Worm (Caenorhabditis elegans) whole organism, young adult: ENCODE results near the gene klp-17.

Experiments
- C06A6.2 ChIP-seq: fragments of 200-800 bp; sonication (Bioruptor generic); conservative IDR thresholded peaks from 2 replicates; pipeline ENCODE4 v1.3.6; 2022; ENCODE audit warnings: missing genetic modification characterization, missing compliant biosample characterization
- F52B5.7 ChIP-seq: sonication (generic microtip); optimal IDR thresholded peaks from 2 replicates; lab custom pipeline; 2016; ENCODE audit warnings: mild to moderate bottlenecking, missing genetic modification characterization, missing compliant biosample characterization
- Y53F4B.3 ChIP-seq: fragments of 200-800 bp; sonication (Bioruptor generic); IDR thresholded peaks from 2 replicates; pipeline ENCODE4 v1.3.6; 2022; ENCODE audit warnings: missing genetic modification reagents, missing genetic modification characterization, missing compliant biosample characterization
- attf-6 ChIP-seq: fragments of 200-800 bp; sonication (Bioruptor generic); IDR thresholded peaks from 2 replicates; pipeline ENCODE4 v1.3.6; 2022; ENCODE audit warnings: missing genetic modification reagents, missing genetic modification characterization, missing compliant biosample characterization
- ceh-40 ChIP-seq: fragments of 200-800 bp; sonication (Bioruptor generic); IDR thresholded peaks from 2 replicates; pipeline ENCODE4 v1.3.6; 2022; ENCODE audit warnings: missing genetic modification characterization, missing compliant biosample characterization
- lin-26 ChIP-seq: fragments of 200-800 bp; sonication (Bioruptor generic); IDR thresholded peaks from 2 replicates; pipeline ENCODE4 v1.3.6; 2022; ENCODE audit warnings: missing genetic modification reagents, missing genetic modification characterization, missing compliant biosample characterization
- nhr-179 ChIP-seq: sonication (generic microtip); optimal IDR thresholded peaks from 2 replicates; lab custom pipeline; 2016; ENCODE audit warnings: mild to moderate bottlenecking, missing genetic modification characterization, missing compliant biosample characterization
- snpc-1.1 ChIP-seq: sonication (generic microtip); optimal IDR thresholded peaks from 2 replicates; lab custom pipeline; 2017; ENCODE audit warnings: missing genetic modification characterization, mild to moderate bottlenecking, missing compliant biosample characterization, antibody characterized with exemption, moderate library complexity, missing genotype, missing genetic modification reagents; ENCODE audit not compliant: insufficient read depth
- snpc-3.4 ChIP-seq: sonication (generic microtip); optimal IDR thresholded peaks from 2 replicates; lab custom pipeline; 2017; ENCODE audit warnings: missing genetic modification characterization, mild to moderate bottlenecking, missing compliant biosample characterization, antibody characterized with exemption, moderate library complexity, missing genotype, missing genetic modification reagents
- unc-130 ChIP-seq: sonication (generic microtip); optimal IDR thresholded peaks from 2 replicates; lab custom pipeline; 2016; ENCODE audit warnings: missing genetic modification reagents, missing genetic modification characterization, missing compliant biosample characterization

ce11 chrII:11503761-11504160 lies 36.3 kb upstream of the klp-17 start:
- TF ChIP-seq snpc-1.1 (tag; lab: Kevin White, UChicago) (no peak), snpc-3.4 (no peak), Y53F4B.3 (GFP tag; lab: Robert Waterston, UW) (no peak), unc-130 (no peak), attf-6 (GFP tag; lab: Robert Waterston, UW) (no peak), F52B5.7 (no peak), C06A6.2 (GFP tag; lab: Robert Waterston, UW) (no peak), lin-26 (no peak), nhr-179 (tag; lab: Kevin White, UChicago) (no peak), ceh-40 (GFP tag; lab: Robert Waterston, UW) (no peak)
